Worm (Caenorhabditis elegans) whole organism, dauer: ENCODE data around the gene col-186.

Source experiments
- unc-62 ChIP-seq: sonication (generic microtip); optimal IDR thresholded peaks from 2 replicates; lab custom pipeline; 2017; ENCODE audit warnings: missing biosample characterization, missing genetic modification reagents, missing genetic modification characterization

Gene col-186

DNA sequence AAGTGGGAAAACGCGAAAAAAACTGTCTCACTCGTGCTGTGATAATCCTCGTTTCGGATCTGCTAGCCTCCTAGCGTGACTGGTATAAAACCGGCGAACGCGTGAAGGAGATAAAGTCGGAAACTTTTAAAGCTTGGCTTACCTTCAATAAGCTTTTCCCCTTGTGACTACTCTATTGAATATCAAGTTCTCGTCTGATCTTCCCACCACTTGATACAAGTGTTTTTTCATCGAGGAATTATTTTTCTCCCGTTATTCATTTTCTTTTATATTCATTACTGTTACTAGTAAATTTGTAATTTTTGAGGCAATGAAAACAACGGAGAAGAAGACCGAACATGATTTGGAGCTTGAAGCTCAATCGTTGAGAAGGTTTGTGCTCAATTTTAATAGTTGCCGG is at the start of gene col-186:
col-186 (plus strand) TSS at position 301 of the 400 bp plus-strand sequence.
- TF ChIP-seq unc-62 (GFP tag; lab: Kevin White, UChicago), result no peak

ce11 chrX:15902835-15903234 is 48.5 kb upstream of the col-186 start:
- TF ChIP-seq unc-62 (GFP tag; lab: Kevin White, UChicago), result no peak

- TF ChIP-seq unc-62 (GFP tag; lab: Kevin White, UChicago), result no peak
These were observed 41.0 kb upstream of the col-186 start, which contains the start of gene npr-33 for ce11 chrX:15910328-15910727. Gene npr-33, plus strand, starts transcription at chrX:15910628.

DNA sequence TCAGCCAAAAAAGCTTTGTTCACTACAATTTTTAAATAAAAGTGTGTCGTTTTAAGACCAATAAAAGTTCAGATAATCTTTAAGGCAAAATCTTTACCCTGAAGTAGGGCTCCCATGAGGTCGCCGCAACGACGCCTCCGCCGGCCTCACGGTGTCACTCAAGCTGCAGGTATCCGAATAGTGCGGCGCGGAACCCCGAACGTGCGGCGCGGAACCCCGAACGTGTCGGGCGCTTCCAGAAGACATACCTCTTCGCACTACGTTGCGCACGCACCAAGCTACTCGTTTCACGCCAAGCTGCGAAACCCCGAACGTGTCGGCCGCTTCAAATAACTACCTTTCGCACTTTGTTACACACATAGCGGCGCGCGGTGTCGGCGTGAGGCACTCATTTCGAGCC is 38.5 kb upstream of the col-186 start:
- TF ChIP-seq unc-62 (GFP tag; lab: Kevin White, UChicago), result no peak

DNA sequence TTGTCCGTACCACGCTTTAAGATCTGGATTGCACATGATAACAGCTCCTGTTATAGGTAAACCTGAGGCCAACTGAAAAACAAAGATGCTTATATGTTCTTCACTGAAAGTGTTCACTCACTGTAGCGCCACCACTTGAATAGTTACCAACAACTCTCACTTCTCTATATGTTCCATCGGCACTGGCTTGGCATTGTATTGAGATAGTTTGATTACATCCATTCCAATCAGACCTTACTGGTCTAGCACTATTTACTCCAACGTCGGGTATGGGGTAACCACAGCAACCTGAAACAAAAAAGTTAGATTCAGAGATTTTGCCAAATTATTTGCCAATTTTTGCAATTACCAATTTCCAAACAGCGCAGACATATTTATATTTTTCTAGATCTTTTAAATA is 35.5 kb upstream of the col-186 start:
- no peak for TF ChIP-seq unc-62 (GFP tag; lab: Kevin White, UChicago)

DNA sequence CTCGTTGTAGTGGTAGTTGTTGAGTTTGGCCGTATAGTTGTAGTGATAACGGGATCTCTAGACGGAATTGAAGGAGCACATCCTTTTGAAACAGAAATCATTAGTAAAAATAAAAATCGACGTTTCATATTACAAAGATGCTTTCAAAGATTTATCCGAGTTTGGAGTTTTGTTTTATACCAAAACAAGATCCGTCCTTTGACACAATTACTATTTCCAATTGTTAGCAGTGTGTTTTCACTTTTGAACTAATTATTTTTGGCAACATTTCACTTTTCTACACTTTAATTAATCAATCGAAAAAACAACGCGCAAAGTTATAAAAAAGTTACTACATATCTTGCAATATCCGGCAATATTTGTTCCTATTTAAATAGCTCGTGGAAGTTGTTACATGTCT is 34.3 kb upstream of the col-186 start, which contains the start of the genes F31B9.4 and F31B9.2:
F31B9.4 (minus strand) TSS at position 101 of the 400 bp plus-strand sequence.
F31B9.2 (plus strand) TSS at position 368 of the 400 bp plus-strand sequence.
- TF ChIP-seq unc-62 (GFP tag; lab: Kevin White, UChicago), result no peak

DNA sequence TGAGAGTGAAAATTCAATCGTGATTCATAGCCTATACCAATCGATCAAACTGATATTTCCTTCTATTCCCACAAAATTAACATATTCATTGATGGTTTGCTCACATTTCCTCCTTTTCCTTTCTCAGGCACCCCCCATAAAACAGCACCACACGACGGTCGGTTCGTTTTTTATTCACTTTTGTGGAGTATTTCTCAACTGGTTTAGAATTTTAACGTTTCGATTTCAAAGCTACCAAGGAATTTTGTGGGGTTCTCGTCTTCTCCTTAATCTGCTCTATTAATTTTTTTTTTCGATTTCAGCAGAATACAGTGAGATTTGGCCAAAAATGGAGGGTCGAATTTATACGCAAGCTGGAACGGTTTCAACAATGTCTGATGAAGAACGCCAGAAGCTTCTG is 31.9 kb upstream of the col-186 start, which contains the start of gene F31B9.7:
F31B9.7 (plus strand) TSS at position 301 of the 400 bp plus-strand sequence.
- no peak for TF ChIP-seq unc-62 (GFP tag; lab: Kevin White, UChicago)

DNA sequence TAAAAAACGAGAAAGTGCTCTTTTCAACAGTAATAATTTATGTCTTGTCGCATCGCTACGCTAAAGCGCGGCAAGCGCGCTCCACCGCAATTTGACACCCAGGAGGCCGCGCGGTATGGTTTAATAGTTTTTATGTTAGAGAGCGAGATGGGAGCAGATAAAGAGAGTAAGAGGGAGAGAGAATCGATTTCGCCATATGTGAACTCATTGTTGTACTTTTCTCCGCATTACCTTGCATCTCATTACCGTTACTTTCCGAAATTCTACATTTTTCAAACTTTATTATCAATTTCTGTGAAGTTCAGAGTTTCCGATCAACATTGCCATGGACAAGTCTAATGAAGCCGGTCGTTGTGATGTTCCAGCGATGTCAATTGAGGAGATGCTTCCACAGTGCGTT is 27.9 kb upstream of the col-186 start, which contains the start of gene F31B9.3:
F31B9.3 (plus strand) TSS at position 301 of the 400 bp plus-strand sequence.
- no peak for TF ChIP-seq unc-62 (GFP tag; lab: Kevin White, UChicago)

DNA sequence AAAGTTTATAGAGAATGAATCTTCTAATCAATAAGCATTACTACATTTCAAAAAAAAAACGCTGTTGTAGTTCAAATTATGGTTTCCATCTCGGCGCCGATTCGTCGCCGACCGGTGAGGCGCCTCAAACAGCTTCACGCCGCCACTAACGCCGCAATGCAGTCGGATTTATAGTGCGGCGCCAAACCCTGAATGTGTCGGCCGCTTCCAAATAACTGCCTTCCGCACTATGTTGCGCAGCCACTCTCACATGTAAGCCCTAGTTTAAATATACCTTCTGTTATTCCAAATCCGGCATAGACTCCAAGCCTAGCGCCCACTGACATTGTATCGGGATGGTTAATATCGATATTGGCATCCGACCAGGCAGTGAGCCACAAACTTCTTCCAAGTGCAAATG is 18.4 kb upstream of the col-186 start:
- TF ChIP-seq unc-62 (GFP tag; lab: Kevin White, UChicago), result no peak

DNA sequence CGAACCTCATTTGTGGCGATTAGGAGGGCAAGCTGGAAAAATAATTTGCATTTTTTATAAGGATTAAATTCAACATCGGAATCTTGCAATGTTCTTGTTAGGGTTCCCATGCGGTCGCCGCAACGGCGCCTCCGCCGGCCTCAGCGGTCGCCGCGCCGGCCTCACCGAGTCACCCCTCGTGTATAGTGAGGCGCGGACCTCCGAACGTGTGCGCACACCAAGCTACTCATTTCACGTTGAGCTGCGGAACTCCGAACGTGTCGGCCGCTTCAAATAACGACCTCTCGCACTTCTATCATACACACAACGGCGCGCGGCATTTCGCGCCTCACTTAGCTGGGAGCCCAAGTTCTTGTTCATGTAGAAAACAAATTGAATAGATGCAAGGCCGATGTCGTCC is 13.4 kb upstream of the col-186 start:
- no peak for TF ChIP-seq unc-62 (GFP tag; lab: Kevin White, UChicago)

DNA sequence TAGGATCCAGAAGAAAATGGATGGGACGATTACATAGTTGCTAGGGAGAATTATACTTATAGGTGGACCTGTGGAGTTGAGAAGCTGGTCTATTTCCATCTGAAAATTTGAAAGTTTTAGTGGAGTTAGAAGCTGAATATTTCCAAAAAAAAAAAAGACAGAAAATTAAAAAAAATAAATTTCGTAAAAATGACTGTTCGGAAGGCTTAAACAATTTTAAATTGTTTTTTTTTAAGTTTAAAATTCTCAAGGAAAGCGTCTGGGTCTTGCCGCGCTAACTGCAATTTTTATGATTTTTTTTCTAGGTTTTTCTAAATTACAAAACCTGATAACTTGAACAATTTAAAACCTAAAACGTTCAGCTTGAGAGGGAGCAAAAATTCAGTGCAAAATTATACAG is 12.1 kb upstream of the col-186 start, which contains the start of gene mrp-3:
mrp-3 (minus strand) TSS at position 101 of the 400 bp plus-strand sequence.
- TF ChIP-seq unc-62 (GFP tag; lab: Kevin White, UChicago), result no peak

ce11 chrX:15939759-15940334 is 11.4 kb upstream of the col-186 start:
- no peak for TF ChIP-seq unc-62 (GFP tag; lab: Kevin White, UChicago)

DNA sequence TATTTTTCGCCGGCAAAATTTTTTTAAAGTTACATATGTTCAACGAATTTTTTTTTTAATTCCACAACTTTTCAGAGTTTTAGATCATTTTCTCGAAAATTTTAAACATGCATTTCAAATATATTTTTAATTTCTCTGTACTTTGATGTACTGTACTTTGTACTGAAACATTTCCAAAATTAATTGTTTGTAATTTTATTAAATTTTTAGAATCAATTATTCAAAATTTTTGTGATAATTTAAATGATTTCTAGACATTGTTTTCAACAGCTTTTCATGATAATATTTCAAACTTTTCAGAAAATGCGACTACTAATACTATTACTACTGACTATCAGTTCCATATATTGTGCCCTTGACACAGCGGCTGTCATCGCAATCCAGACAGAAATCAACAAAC is 7.6 kb upstream of the col-186 start, which contains the start of gene mec-5:
mec-5 (plus strand) TSS at position 301 of the 400 bp plus-strand sequence.
- no peak for TF ChIP-seq unc-62 (GFP tag; lab: Kevin White, UChicago)

- no peak for TF ChIP-seq unc-62 (GFP tag; lab: Kevin White, UChicago)
These were observed 7.1 kb upstream of the col-186 start for ce11 chrX:15944198-15944597.

ce11 chrX:15945806-15946205 is 5.5 kb upstream of the col-186 start:
- no peak for TF ChIP-seq unc-62 (GFP tag; lab: Kevin White, UChicago)

- TF ChIP-seq unc-62 (GFP tag; lab: Kevin White, UChicago), result no peak
These were observed 1.8 kb downstream of the col-186 start for ce11 chrX:15953086-15953485.

- no peak for TF ChIP-seq unc-62 (GFP tag; lab: Kevin White, UChicago)
These were observed 2.3 kb downstream of the col-186 start for ce11 chrX:15953611-15954010.
